Fruit fly (Drosophila melanogaster) whole organism, embryonic: ENCODE data around the gene bin.

Experiments used
- ATbp ChIP-seq: fragments of 200-800 bp; sonication (Bioruptor generic); optimal IDR thresholded peaks from 2 replicates; lab custom pipeline; 2017; ENCODE audit warnings: missing biosample characterization, mild to moderate bottlenecking, missing genetic modification characterization, missing genetic modification reagents
- Aef1 ChIP-seq: fragments of 200-800 bp; sonication (Bioruptor generic); IDR thresholded peaks from 3 replicates; pipeline ENCODE4 v1.3.6; 2022; ENCODE audit warnings: missing biosample characterization, missing genetic modification characterization
- Atf-2 ChIP-seq: fragments of 200-800 bp; sonication (Bioruptor generic); optimal IDR thresholded peaks from 2 replicates; lab custom pipeline; 2016; ENCODE audit warnings: missing biosample characterization, missing genetic modification characterization
- CG10274 ChIP-seq: fragments of 200-800 bp; sonication (Bioruptor generic); optimal IDR thresholded peaks from 3 replicates; lab custom pipeline; 2017; ENCODE audit warnings: missing biosample characterization, mild to moderate bottlenecking, missing genetic modification characterization
- CG11723 ChIP-seq: fragments of 200-800 bp; sonication (Bioruptor generic); optimal IDR thresholded peaks from 2 replicates; lab custom pipeline; 2017; ENCODE audit warnings: missing biosample characterization, mild to moderate bottlenecking, missing genetic modification characterization
- CG12071 ChIP-seq: fragments of 200-800 bp; sonication (Bioruptor generic); optimal IDR thresholded peaks from 3 replicates; lab custom pipeline; 2018; ENCODE audit warnings: missing biosample characterization, mild to moderate bottlenecking, missing genetic modification characterization
- CG1603 ChIP-seq: fragments of 200-800 bp; sonication (Bioruptor generic); optimal IDR thresholded peaks from 2 replicates; lab custom pipeline; 2019; ENCODE audit warnings: missing biosample characterization, mild to moderate bottlenecking, missing genetic modification characterization, moderate library complexity
- CG1647 ChIP-seq: fragments of 200-800 bp; sonication (Bioruptor generic); optimal IDR thresholded peaks from 3 replicates; lab custom pipeline; 2016; ENCODE audit warnings: missing biosample characterization, missing genetic modification characterization
- CG17359 ChIP-seq: fragments of 200-800 bp; sonication (Bioruptor generic); optimal IDR thresholded peaks from 3 replicates; lab custom pipeline; 2018; ENCODE audit warnings: missing biosample characterization, mild to moderate bottlenecking, missing genetic modification characterization, moderate library complexity
- CG17802 ChIP-seq: fragments of 200-800 bp; sonication (Bioruptor generic); optimal IDR thresholded peaks from 2 replicates; lab custom pipeline; 2018; ENCODE audit warnings: missing biosample characterization, mild to moderate bottlenecking, missing genetic modification characterization, moderate library complexity
- CG2202 ChIP-seq: fragments of 200-800 bp; sonication (Bioruptor generic); optimal IDR thresholded peaks from 2 replicates; lab custom pipeline; 2018; ENCODE audit warnings: missing biosample characterization, mild to moderate bottlenecking, missing genetic modification characterization
- CG2875 ChIP-seq: fragments of 200-800 bp; sonication (Bioruptor generic); optimal IDR thresholded peaks from 2 replicates; lab custom pipeline; 2017; ENCODE audit warnings: missing biosample characterization, mild to moderate bottlenecking, missing genetic modification characterization, missing genetic modification reagents
- CG34224 ChIP-seq: fragments of 200-800 bp; sonication (Bioruptor generic); IDR thresholded peaks from 3 replicates; pipeline ENCODE4 v1.3.6; 2022; ENCODE audit warnings: missing biosample characterization, missing genetic modification characterization; ENCODE audit not compliant: partially characterized antibody
- CG43689 ChIP-seq: fragments of 200-800 bp; sonication (Bioruptor generic); IDR thresholded peaks from 2 replicates; pipeline ENCODE4 v1.3.6; 2022; ENCODE audit warnings: missing biosample characterization, missing genetic modification characterization
- CG4820 ChIP-seq: fragments of 200-800 bp; sonication (Bioruptor generic); optimal IDR thresholded peaks from 3 replicates; lab custom pipeline; 2016; ENCODE audit warnings: missing biosample characterization, missing genetic modification characterization
- CG6272 ChIP-seq: fragments of 200-800 bp; sonication (Bioruptor generic); IDR thresholded peaks from 2 replicates; pipeline ENCODE4 v1.3.6; 2022; ENCODE audit warnings: missing biosample characterization, missing genetic modification characterization
- CG8944 ChIP-seq: fragments of 200-800 bp; sonication (Bioruptor generic); optimal IDR thresholded peaks from 3 replicates; lab custom pipeline; 2016; ENCODE audit warnings: missing biosample characterization, missing genetic modification characterization
- Dp ChIP-seq: fragments of 200-800 bp; sonication (Bioruptor generic); optimal IDR thresholded peaks from 2 replicates; lab custom pipeline; 2018; ENCODE audit warnings: missing biosample characterization, mild to moderate bottlenecking, missing genetic modification characterization, moderate library complexity
- Drgx ChIP-seq: fragments of 200-800 bp; sonication (Bioruptor generic); IDR thresholded peaks from 2 replicates; pipeline ENCODE4 v1.3.6; 2022; ENCODE audit warnings: missing biosample characterization, missing genetic modification characterization
- Elba2 ChIP-seq: fragments of 200-800 bp; sonication (Bioruptor generic); optimal IDR thresholded peaks from 3 replicates; lab custom pipeline; 2016; ENCODE audit warnings: missing biosample characterization, missing genetic modification characterization
- Gug ChIP-seq: fragments of 200-800 bp; sonication (Bioruptor generic); IDR thresholded peaks from 4 replicates; pipeline ENCODE4 v1.3.6; 2022; ENCODE audit warnings: missing biosample characterization, missing genetic modification characterization
- Hmx ChIP-seq: fragments of 200-800 bp; sonication (Bioruptor generic); optimal IDR thresholded peaks from 2 replicates; lab custom pipeline; 2016; ENCODE audit warnings: missing biosample characterization, missing genetic modification characterization
- Hr3 ChIP-seq: fragments of 200-800 bp; sonication (Bioruptor generic); optimal IDR thresholded peaks from 3 replicates; lab custom pipeline; 2016; ENCODE audit warnings: missing biosample characterization, missing genetic modification characterization
- Mad ChIP-seq: fragments of 200-800 bp; sonication (Bioruptor generic); optimal IDR thresholded peaks from 2 replicates; lab custom pipeline; 2016; ENCODE audit warnings: missing biosample characterization, missing genetic modification characterization
- Max ChIP-seq: fragments of 200-800 bp; sonication (Bioruptor generic); optimal IDR thresholded peaks from 2 replicates; lab custom pipeline; 2016; ENCODE audit warnings: missing biosample characterization, mild to moderate bottlenecking, missing genetic modification characterization
- Med ChIP-seq: fragments of 200-800 bp; sonication (Bioruptor generic); peaks from one replicate; lab custom pipeline; 2016; ENCODE audit warnings: missing biosample characterization, missing genetic modification characterization, mild to moderate bottlenecking, inconsistent platforms, moderate library complexity
- Meics ChIP-seq: fragments of 200-800 bp; sonication (Bioruptor generic); optimal IDR thresholded peaks from 2 replicates; lab custom pipeline; 2017; ENCODE audit warnings: missing biosample characterization, mild to moderate bottlenecking, missing genetic modification characterization
- Mrtf ChIP-seq: fragments of 200-800 bp; sonication (Bioruptor generic); IDR thresholded peaks from 3 replicates; pipeline ENCODE4 v1.3.6; 2022; ENCODE audit warnings: missing biosample characterization, missing genetic modification characterization
- NFAT ChIP-seq: fragments of 200-800 bp; sonication (Bioruptor generic); IDR thresholded peaks from 2 replicates; pipeline ENCODE4 v1.3.6; 2022; ENCODE audit warnings: missing biosample characterization, missing genetic modification characterization
- Rfx ChIP-seq: fragments of 200-800 bp; sonication (Bioruptor generic); IDR thresholded peaks from 2 replicates; pipeline ENCODE4 v1.3.6; 2022; ENCODE audit warnings: missing biosample characterization, missing genetic modification characterization
- Rx ChIP-seq: fragments of 200-800 bp; sonication (Bioruptor generic); IDR thresholded peaks from 2 replicates; pipeline ENCODE4 v1.3.6; 2022; ENCODE audit warnings: missing biosample characterization, missing genetic modification characterization
- Sox100B ChIP-seq: fragments of 200-800 bp; sonication (Bioruptor generic); optimal IDR thresholded peaks from 3 replicates; lab custom pipeline; 2018; ENCODE audit warnings: missing biosample characterization, mild to moderate bottlenecking, missing genetic modification characterization
- Stat92E ChIP-seq, 3 experiments: fragments of >200 bp in 2 of 3; fragments of 200-800 bp in 1 of 3; sonication (Bioruptor generic) in 1 of 3; optimal IDR thresholded peaks; 2 replicates each; lab custom pipeline; 2017 to 2019; ENCODE audit warnings: missing biosample characterization in 3 of 3, missing genetic modification characterization in 3 of 3, mild to moderate bottlenecking in 1 of 3, moderate library complexity in 1 of 3
- Tbp ChIP-seq: fragments of >200 bp; optimal IDR thresholded peaks from 2 replicates; lab custom pipeline; 2018; ENCODE audit warnings: missing biosample characterization, missing genetic modification characterization
- Vsx1 ChIP-seq: fragments of 200-800 bp; sonication (Bioruptor generic); optimal IDR thresholded peaks from 2 replicates; lab custom pipeline; 2017; ENCODE audit warnings: missing biosample characterization, mild to moderate bottlenecking, missing genetic modification characterization, missing genetic modification reagents
- amos ChIP-seq: fragments of 200-800 bp; sonication (Bioruptor generic); IDR thresholded peaks from 2 replicates; pipeline ENCODE4 v1.3.6; 2022; ENCODE audit warnings: missing biosample characterization, missing genetic modification characterization; ENCODE audit not compliant: partially characterized antibody
- ase ChIP-seq: fragments of 200-800 bp; sonication (Bioruptor generic); IDR thresholded peaks from 3 replicates; pipeline ENCODE4 v1.3.6; 2022; ENCODE audit warnings: missing biosample characterization, missing genetic modification characterization
- ato ChIP-seq: fragments of 200-800 bp; sonication (Bioruptor generic); IDR thresholded peaks from 2 replicates; pipeline ENCODE4 v1.3.6; 2022; ENCODE audit warnings: missing biosample characterization, missing genetic modification characterization; ENCODE audit not compliant: partially characterized antibody
- ci ChIP-seq: fragments of 200-800 bp; sonication (Bioruptor generic); IDR thresholded peaks from 3 replicates; pipeline ENCODE4 v1.3.6; 2022; ENCODE audit warnings: missing biosample characterization, missing genetic modification characterization
- ems ChIP-seq: fragments of 200-800 bp; sonication (Bioruptor generic); optimal IDR thresholded peaks from 3 replicates; lab custom pipeline; 2016; ENCODE audit warnings: missing biosample characterization, missing genetic modification characterization
- en ChIP-seq: fragments of 200-800 bp; sonication (Bioruptor generic); optimal IDR thresholded peaks from 2 replicates; lab custom pipeline; 2016; ENCODE audit warnings: missing biosample characterization, missing genetic modification characterization
- gfzf ChIP-seq: fragments of 200-800 bp; sonication (Bioruptor generic); optimal IDR thresholded peaks from 2 replicates; lab custom pipeline; 2016; ENCODE audit warnings: missing biosample characterization, mild to moderate bottlenecking, missing genetic modification characterization, moderate library complexity
- jing ChIP-seq: fragments of 200-800 bp; sonication (Bioruptor generic); optimal IDR thresholded peaks from 2 replicates; lab custom pipeline; 2018; ENCODE audit warnings: missing biosample characterization, mild to moderate bottlenecking, missing genetic modification characterization
- lola ChIP-seq, 3 experiments: fragments of >200 bp in 2 of 3; fragments of 200-800 bp in 1 of 3; sonication (Bioruptor generic) in 1 of 3; optimal IDR thresholded peaks; 2 replicates each; lab custom pipeline; 2017 to 2019; ENCODE audit warnings: missing biosample characterization in 3 of 3, missing genetic modification characterization in 3 of 3, mild to moderate bottlenecking in 1 of 3, moderate library complexity in 1 of 3
- nerfin-1 ChIP-seq: fragments of 200-800 bp; sonication (Bioruptor generic); optimal IDR thresholded peaks from 3 replicates; lab custom pipeline; 2019; ENCODE audit warnings: missing biosample characterization, mild to moderate bottlenecking, missing genetic modification characterization, moderate library complexity
- nom ChIP-seq: fragments of 200-800 bp; sonication (Bioruptor generic); optimal IDR thresholded peaks from 2 replicates; lab custom pipeline; 2017; ENCODE audit warnings: missing biosample characterization, missing genetic modification characterization, mild to moderate bottlenecking, moderate library complexity, missing genetic modification reagents
- psq ChIP-seq: fragments of 200-800 bp; sonication (Bioruptor generic); optimal IDR thresholded peaks from 2 replicates; lab custom pipeline; 2017; ENCODE audit warnings: missing biosample characterization, missing genetic modification characterization
- sr ChIP-seq: fragments of 200-800 bp; sonication (Bioruptor generic); IDR thresholded peaks from 3 replicates; pipeline ENCODE4 v1.3.6; 2022; ENCODE audit warnings: missing biosample characterization, missing genetic modification characterization
- tx ChIP-seq: fragments of 200-800 bp; sonication (Bioruptor generic); optimal IDR thresholded peaks from 2 replicates; lab custom pipeline; 2016; ENCODE audit warnings: missing biosample characterization, missing genetic modification characterization
- yki ChIP-seq: fragments of >200 bp; optimal IDR thresholded peaks from 3 replicates; lab custom pipeline; 2018
- zf30C ChIP-seq: fragments of 200-800 bp; sonication (Bioruptor generic); optimal IDR thresholded peaks from 3 replicates; lab custom pipeline; 2018; ENCODE audit warnings: missing biosample characterization, mild to moderate bottlenecking, missing genetic modification characterization

Gene bin

DNA sequence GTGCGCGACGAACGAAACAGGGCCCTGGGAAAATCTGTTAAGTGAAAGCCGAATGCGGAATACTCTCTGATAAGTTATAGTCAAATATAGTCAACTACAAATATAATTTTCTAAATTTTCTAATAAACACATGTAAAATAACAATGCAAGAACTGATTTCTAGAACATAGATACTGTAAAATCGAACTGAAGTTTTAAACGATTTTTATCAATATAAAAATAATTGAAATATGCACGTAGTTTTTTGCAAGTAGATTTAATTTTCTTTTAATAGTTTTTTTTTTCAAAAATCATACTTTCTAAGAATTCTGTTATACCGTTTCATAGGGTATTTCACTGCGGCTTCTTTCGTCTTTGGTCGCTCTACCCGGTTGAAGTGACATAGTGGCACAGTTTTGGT, 17.9 kb downstream of the bin start (continued):
- TF ChIP-seq Hmx (GFP tag; lab: Kevin White, UChicago) (peak; percentile 51), Aef1 (peak; percentile 56; the same call in 2 of the 3 replicates), Mad (GFP tag; lab: Kevin White, UChicago) (peak; percentile 52), CG8944 (GFP tag; lab: Kevin White, UChicago) (peak; percentile 7), nerfin-1 (tag; lab: Kevin White, UChicago) (peak; percentile 93), Tbp (GFP tag; lab: Kevin White, UChicago) (no peak), sr (no peak), Rfx (GFP tag; lab: Robert Waterston, UW) (peak; percentile 63), Hr3 (peak; percentile 86), ase (GFP tag; lab: Robert Waterston, UW) (peak; percentile 52; the same call in 2 of the 3 replicates), zf30C (no peak), CG17802 (peak; percentile 32), Stat92E (GFP tag; optimal IDR thresholded peaks at IDR 0.05; lab: Kevin White, UChicago) (peak in 1 of 3 experiments; percentile 28), lola (GFP tag; optimal IDR thresholded peaks at IDR 0.05; lab: Kevin White, UChicago) (peak in 1 of 3 experiments; percentile 88), Dp (no peak), gfzf (GFP tag; lab: Kevin White, UChicago) (no peak), nom (GFP tag; lab: Kevin White, UChicago) (no peak), CG11723 (GFP tag; lab: Kevin White, UChicago) (peak; percentile 66), Med (GFP tag; lab: Kevin White, UChicago) (peak; percentile 75), psq (GFP tag; lab: Kevin White, UChicago) (peak; percentile 52), CG34224 (GFP tag; lab: Robert Waterston, UW) (no peak), CG43689 (peak; percentile 41; the same call in 1 of the 2 replicates), jing (GFP tag; lab: Kevin White, UChicago) (peak; percentile 36), tx (peak; percentile 28), amos (GFP tag; lab: Robert Waterston, UW) (no peak), CG2875 (GFP tag; lab: Kevin White, UChicago) (peak; percentile 49), Atf-2 (GFP tag; lab: Kevin White, UChicago) (peak; percentile 50), CG1647 (no peak), ato (GFP tag; lab: Robert Waterston, UW) (no peak), CG2202 (tag; lab: Kevin White, UChicago) (peak; percentile 50), Sox100B (GFP tag; lab: Kevin White, UChicago) (peak; percentile 97), yki (lab: Kevin White, UChicago) (no peak), ci (GFP tag; lab: Robert Waterston, UW) (peak; percentile 77; the same call in 1 of the 3 replicates), Vsx1 (GFP tag; lab: Kevin White, UChicago) (no peak), CG6272 (no peak), CG17359 (tag; lab: Kevin White, UChicago) (peak; percentile 90), Drgx (GFP tag; lab: Robert Waterston, UW) (peak; percentile 64), Elba2 (GFP tag; lab: Kevin White, UChicago) (no peak), Max (GFP tag; lab: Kevin White, UChicago) (peak; percentile 58), ATbp (GFP tag; lab: Kevin White, UChicago) (peak; percentile 65), CG10274 (peak; percentile 50), en (no peak), Meics (peak; percentile 87), Rx (GFP tag; lab: Robert Waterston, UW) (no peak), CG1603 (tag; lab: Kevin White, UChicago) (peak; percentile 10), CG12071 (peak; percentile 19), ems (GFP tag; lab: Kevin White, UChicago) (peak; percentile 40), CG4820 (GFP tag; lab: Kevin White, UChicago) (peak; percentile 83), NFAT (GFP tag; lab: Robert Waterston, UW) (no peak), Mrtf (GFP tag; lab: Robert Waterston, UW) (no peak; the same call in 2 of the 3 replicates), Gug (0 out of 4 replicates have a peak, but pooled peaks have one; percentile 6)
